In genomic region chrX:11351351-11351750, dm6 we compare ENCODE assay signal across 1 fruit fly cellular context.
TF ChIP-seq lines count a peak whose summit lies in the region.

No protein-coding gene starts in this region.

TF ChIP-seq in whole organism, embryonic, 481 proteins besides CTCF, POLR2A, EP300 and RAD21 (continued from another document and continues in another):
- TF ChIP-seq run (tag; optimal IDR thresholded peaks at IDR 0.05; lab: Kevin White, UChicago): peak; percentile 69
- peak; percentile 89 for TF ChIP-seq tx (GFP tag; optimal IDR thresholded peaks at IDR 0.05; lab: Kevin White, UChicago)
- TF ChIP-seq dysf (GFP tag; IDR thresholded peaks at IDR 0.05; lab: Robert Waterston, UW): peak; percentile 97
- peak; percentile 88 for TF ChIP-seq CG12299 (tag; optimal IDR thresholded peaks at IDR 0.05; lab: Kevin White, UChicago)
- TF ChIP-seq CG4424 (GFP tag; optimal IDR thresholded peaks at IDR 0.05; lab: Kevin White, UChicago): peak; percentile 94
- TF ChIP-seq cas (GFP tag; IDR thresholded peaks at IDR 0.05; lab: Robert Waterston, UW): peak; percentile 83
- peak; percentile 93 for TF ChIP-seq CG3847 (GFP tag; IDR thresholded peaks at IDR 0.05; lab: Robert Waterston, UW)
- peak; percentile 76 for TF ChIP-seq Nf-YC (tag; optimal IDR thresholded peaks at IDR 0.05; lab: Kevin White, UChicago)
- peak; percentile 96 for TF ChIP-seq lmd (GFP tag; IDR thresholded peaks at IDR 0.05; lab: Robert Waterston, UW)
- TF ChIP-seq Hand (GFP tag; optimal IDR thresholded peaks at IDR 0.05; lab: Kevin White, UChicago): peak; percentile 78
- peak; percentile 60 for TF ChIP-seq crol (GFP tag; IDR thresholded peaks at IDR 0.05; lab: Robert Waterston, UW)
- TF ChIP-seq CG12155 (GFP tag; optimal IDR thresholded peaks at IDR 0.05; lab: Kevin White, UChicago): peak; percentile 88
- peak; percentile 87 for TF ChIP-seq nau (GFP tag; optimal IDR thresholded peaks at IDR 0.05; lab: Kevin White, UChicago)
- peak; percentile 36 for TF ChIP-seq HLHmδ (GFP tag; optimal IDR thresholded peaks at IDR 0.05; lab: Kevin White, UChicago)
- TF ChIP-seq CG4282 (GFP tag; optimal IDR thresholded peaks at IDR 0.05; lab: Kevin White, UChicago): peak; percentile 58
- TF ChIP-seq CG6854 (GFP tag; optimal IDR thresholded peaks at IDR 0.05; lab: Kevin White, UChicago): peak; percentile 82
- TF ChIP-seq CG43689 (GFP tag; IDR thresholded peaks at IDR 0.05; lab: Robert Waterston, UW): peak; percentile 87
- peak; percentile 87 for TF ChIP-seq dmrt11E (tag; optimal IDR thresholded peaks at IDR 0.05; lab: Kevin White, UChicago)
- TF ChIP-seq Bgb (GFP tag; IDR thresholded peaks at IDR 0.05; lab: Robert Waterston, UW; ENCODE audit: partially characterized antibody): no peak
- TF ChIP-seq CG11723 (GFP tag; optimal IDR thresholded peaks at IDR 0.05; lab: Kevin White, UChicago): peak; percentile 90
- peak; percentile 79 for TF ChIP-seq nerfin-1 (tag; optimal IDR thresholded peaks at IDR 0.05; lab: Kevin White, UChicago)
- TF ChIP-seq Jarid2 (GFP tag; optimal IDR thresholded peaks at IDR 0.05; lab: Kevin White, UChicago): no peak
- peak; percentile 81 for TF ChIP-seq fd64A (GFP tag; optimal IDR thresholded peaks at IDR 0.05; lab: Kevin White, UChicago)
- TF ChIP-seq ci (GFP tag; IDR thresholded peaks at IDR 0.05; lab: Robert Waterston, UW): peak; percentile 98
- peak; percentile 93 for TF ChIP-seq CG8765 (GFP tag; IDR thresholded peaks at IDR 0.05; lab: Robert Waterston, UW)
- peak; percentile 94 for TF ChIP-seq tin (GFP tag; optimal IDR thresholded peaks at IDR 0.05; lab: Kevin White, UChicago)
- peak; percentile 84 for TF ChIP-seq NC2α (GFP tag; optimal IDR thresholded peaks at IDR 0.05; lab: Kevin White, UChicago)
- TF ChIP-seq cad (GFP tag; optimal IDR thresholded peaks at IDR 0.05; lab: Kevin White, UChicago): no peak
- peak; percentile 91 for TF ChIP-seq bowl (GFP tag; IDR thresholded peaks at IDR 0.05; lab: Robert Waterston, UW)
- peak; percentile 92 for TF ChIP-seq CrebB (tag; optimal IDR thresholded peaks at IDR 0.05; lab: Kevin White, UChicago)
- TF ChIP-seq CG10366 (GFP tag; IDR thresholded peaks at IDR 0.05; lab: Robert Waterston, UW): peak; percentile 96
- TF ChIP-seq Dref (GFP tag; IDR thresholded peaks at IDR 0.05; lab: Robert Waterston, UW): peak; percentile 39
- TF ChIP-seq lbe (GFP tag; optimal IDR thresholded peaks at IDR 0.05; lab: Kevin White, UChicago): peak; percentile 88
- peak; percentile 97 for TF ChIP-seq Gug (GFP tag; IDR thresholded peaks at IDR 0.05; lab: Robert Waterston, UW)
- peak; percentile 81 for TF ChIP-seq zen (tag; optimal IDR thresholded peaks at IDR 0.05; lab: Kevin White, UChicago)
- peak; percentile 89 for TF ChIP-seq croc (GFP tag; conservative IDR thresholded peaks at IDR 0.05; lab: Robert Waterston, UW)
- TF ChIP-seq CG34422 (GFP tag; IDR thresholded peaks at IDR 0.05; lab: Robert Waterston, UW): peak; percentile 97
- TF ChIP-seq E2f2 (GFP tag; IDR thresholded peaks at IDR 0.05; lab: Robert Waterston, UW): peak; percentile 78
- TF ChIP-seq Max (GFP tag; optimal IDR thresholded peaks at IDR 0.05; lab: Kevin White, UChicago): peak; percentile 85
- TF ChIP-seq Trl (optimal IDR thresholded peaks at IDR 0.05; lab: Kevin White, UChicago): no peak
- TF ChIP-seq Trl (GFP tag; optimal IDR thresholded peaks at IDR 0.05; lab: Kevin White, UChicago): peak; percentile 93
- TF ChIP-seq CHES-1-like (GFP tag; optimal IDR thresholded peaks at IDR 0.05; lab: Kevin White, UChicago): peak; percentile 90
- peak; percentile 83 to 94 for TF ChIP-seq bsh (GFP tag; optimal IDR thresholded peaks at IDR 0.05; lab: Kevin White, UChicago)
- peak; percentile 80 for TF ChIP-seq CG10147 (GFP tag; optimal IDR thresholded peaks at IDR 0.05; lab: Kevin White, UChicago)
- peak; percentile 93 for TF ChIP-seq az2 (GFP tag; optimal IDR thresholded peaks at IDR 0.05; lab: Kevin White, UChicago)
- peak; percentile 90 for TF ChIP-seq Camta (GFP tag; optimal IDR thresholded peaks at IDR 0.05; lab: Kevin White, UChicago)
- peak; percentile 41 for TF ChIP-seq bigmax (GFP tag; optimal IDR thresholded peaks at IDR 0.05; lab: Kevin White, UChicago)
- peak; percentile 84 for TF ChIP-seq dm (GFP tag; optimal IDR thresholded peaks at IDR 0.05; lab: Kevin White, UChicago)
- peak; percentile 53 for TF ChIP-seq CG14965 (GFP tag; optimal IDR thresholded peaks at IDR 0.05; lab: Kevin White, UChicago; ENCODE audit: borderline replicate concordance)
- peak; percentile 68 for TF ChIP-seq Spps (tag; optimal IDR thresholded peaks at IDR 0.05; lab: Kevin White, UChicago)
- peak; percentile 91 for TF ChIP-seq CG6813 (GFP tag; optimal IDR thresholded peaks at IDR 0.05; lab: Kevin White, UChicago)
- TF ChIP-seq knrl (GFP tag; IDR thresholded peaks at IDR 0.05; lab: Robert Waterston, UW; ENCODE audit: partially characterized antibody): no peak
- peak; percentile 95 for TF ChIP-seq CG18599 (GFP tag; optimal IDR thresholded peaks at IDR 0.05; lab: Kevin White, UChicago)
- peak; percentile 86 for TF ChIP-seq CG3407 (GFP tag; optimal IDR thresholded peaks at IDR 0.05; lab: Kevin White, UChicago)
- TF ChIP-seq CG14441 (GFP tag; IDR thresholded peaks at IDR 0.05; lab: Robert Waterston, UW): peak; percentile 96
- TF ChIP-seq CG2678 (tag; optimal IDR thresholded peaks at IDR 0.05; lab: Kevin White, UChicago): peak; percentile 93
- peak; percentile 93 for TF ChIP-seq CG9876 (GFP tag; optimal IDR thresholded peaks at IDR 0.05; lab: Kevin White, UChicago)
- TF ChIP-seq dati (GFP tag; IDR thresholded peaks at IDR 0.05; lab: Robert Waterston, UW): peak; percentile 87
- TF ChIP-seq CG14014 (GFP tag; IDR thresholded peaks at IDR 0.05; lab: Robert Waterston, UW): peak; percentile 95
- TF ChIP-seq tgo (GFP tag; IDR thresholded peaks at IDR 0.05; lab: Robert Waterston, UW): peak; percentile 95
- TF ChIP-seq CG4854 (GFP tag; optimal IDR thresholded peaks at IDR 0.05; lab: Kevin White, UChicago): peak; percentile 85
- peak; percentile 93 for TF ChIP-seq so (GFP tag; IDR thresholded peaks at IDR 0.05; lab: Robert Waterston, UW)
- peak; percentile 92 for TF ChIP-seq CG30403 (GFP tag; optimal IDR thresholded peaks at IDR 0.05; lab: Kevin White, UChicago)
- peak; percentile 92 to 93 for TF ChIP-seq Pdp1 (GFP tag; optimal IDR thresholded peaks at IDR 0.05; lab: Kevin White, UChicago)
- peak; percentile 86 for TF ChIP-seq fd3F (GFP tag; optimal IDR thresholded peaks at IDR 0.05; lab: Kevin White, UChicago)
- TF ChIP-seq Oli (tag; optimal IDR thresholded peaks at IDR 0.05; lab: Kevin White, UChicago): peak; percentile 92
- TF ChIP-seq CG5245 (GFP tag; optimal IDR thresholded peaks at IDR 0.05; lab: Kevin White, UChicago): peak; percentile 91
- TF ChIP-seq emc (GFP tag; optimal IDR thresholded peaks at IDR 0.05; lab: Kevin White, UChicago): peak; percentile 80
- peak; percentile 97 for TF ChIP-seq chm (GFP tag; IDR thresholded peaks at IDR 0.05; lab: Robert Waterston, UW)
- peak; percentile 78 for TF ChIP-seq Hey (tag; optimal IDR thresholded peaks at IDR 0.05; lab: Kevin White, UChicago)
- no peak for TF ChIP-seq CG14860 (GFP tag; IDR thresholded peaks at IDR 0.05; lab: Robert Waterston, UW; ENCODE audit: partially characterized antibody)
- peak; percentile 90 for TF ChIP-seq jigr1 (GFP tag; IDR thresholded peaks at IDR 0.05; lab: Robert Waterston, UW)
- TF ChIP-seq sens-2 (GFP tag; IDR thresholded peaks at IDR 0.05; lab: Robert Waterston, UW): peak; percentile 93
- TF ChIP-seq nmo (GFP tag; optimal IDR thresholded peaks at IDR 0.05; lab: Kevin White, UChicago): peak; percentile 93
- TF ChIP-seq CG17328 (GFP tag; IDR thresholded peaks at IDR 0.05; lab: Robert Waterston, UW): peak; percentile 97
- TF ChIP-seq CG15696 (tag; optimal IDR thresholded peaks at IDR 0.05; lab: Kevin White, UChicago): peak; percentile 80
- no peak for TF ChIP-seq ato (GFP tag; IDR thresholded peaks at IDR 0.05; lab: Robert Waterston, UW; ENCODE audit: partially characterized antibody)
- TF ChIP-seq peb (GFP tag; IDR thresholded peaks at IDR 0.05; lab: Robert Waterston, UW): peak; percentile 79
- TF ChIP-seq slp2 (GFP tag; optimal IDR thresholded peaks at IDR 0.05; lab: Kevin White, UChicago): peak; percentile 85
- TF ChIP-seq YL-1 (GFP tag; optimal IDR thresholded peaks at IDR 0.05; lab: Kevin White, UChicago): peak; percentile 1
- peak; percentile 72 for TF ChIP-seq CG10267 (tag; optimal IDR thresholded peaks at IDR 0.05; lab: Kevin White, UChicago)
- TF ChIP-seq Atf6 (GFP tag; IDR thresholded peaks at IDR 0.05; lab: Robert Waterston, UW): peak; percentile 92
- TF ChIP-seq CG12391 (tag; optimal IDR thresholded peaks at IDR 0.05; lab: Kevin White, UChicago): peak; percentile 89
- TF ChIP-seq toy (GFP tag; IDR thresholded peaks at IDR 0.05; lab: Robert Waterston, UW): peak; percentile 82
- peak; percentile 93 for TF ChIP-seq esg (GFP tag; conservative IDR thresholded peaks at IDR 0.05; lab: Robert Waterston, UW)
- TF ChIP-seq Ets65A (GFP tag; lab: Kevin White, UChicago): peak; percentile 99
- TF ChIP-seq CG34376 (GFP tag; optimal IDR thresholded peaks at IDR 0.05; lab: Kevin White, UChicago): peak; percentile 72
- TF ChIP-seq br (optimal IDR thresholded peaks at IDR 0.05; lab: Kevin White, UChicago): no peak
- TF ChIP-seq kay (GFP tag; optimal IDR thresholded peaks at IDR 0.05; lab: Kevin White, UChicago): peak; percentile 79
- TF ChIP-seq Antp (GFP tag; optimal IDR thresholded peaks at IDR 0.05; lab: Kevin White, UChicago): peak; percentile 97
- TF ChIP-seq CG2129 (GFP tag; IDR thresholded peaks at IDR 0.05; lab: Robert Waterston, UW; ENCODE audit: partially characterized antibody): no peak
- TF ChIP-seq pzg (GFP tag; optimal IDR thresholded peaks at IDR 0.05; lab: Kevin White, UChicago): peak; percentile 18
- TF ChIP-seq Ets97D (GFP tag; optimal IDR thresholded peaks at IDR 0.05; lab: Kevin White, UChicago): peak; percentile 63
- TF ChIP-seq Ssrp (tag; optimal IDR thresholded peaks at IDR 0.05; lab: Kevin White, UChicago): peak; percentile 89
- TF ChIP-seq CG11696 (GFP tag; IDR thresholded peaks at IDR 0.05; lab: Robert Waterston, UW): peak; percentile 86
- peak; percentile 90 for TF ChIP-seq pb (GFP tag; optimal IDR thresholded peaks at IDR 0.05; lab: Kevin White, UChicago)
- TF ChIP-seq yki (optimal IDR thresholded peaks at IDR 0.05; lab: Kevin White, UChicago): no peak
- TF ChIP-seq sim (GFP tag; IDR thresholded peaks at IDR 0.05; lab: Robert Waterston, UW): peak; percentile 83
- peak; percentile 95 for TF ChIP-seq NFAT (GFP tag; IDR thresholded peaks at IDR 0.05; lab: Robert Waterston, UW)
- TF ChIP-seq gt (GFP tag; IDR thresholded peaks at IDR 0.05; lab: Robert Waterston, UW): peak; percentile 87
- peak; percentile 78 for TF ChIP-seq CG6765 (GFP tag; optimal IDR thresholded peaks at IDR 0.05; lab: Kevin White, UChicago)
- TF ChIP-seq CG11398 (GFP tag; optimal IDR thresholded peaks at IDR 0.05; lab: Kevin White, UChicago): peak; percentile 87
- TF ChIP-seq PHDP (tag; optimal IDR thresholded peaks at IDR 0.05; lab: Kevin White, UChicago): peak; percentile 91
- peak; percentile 93 for TF ChIP-seq org-1 (GFP tag; optimal IDR thresholded peaks at IDR 0.05; lab: Kevin White, UChicago)
- peak; percentile 70 for TF ChIP-seq Bteb2 (GFP tag; optimal IDR thresholded peaks at IDR 0.05; lab: Kevin White, UChicago)
- peak; percentile 87 for TF ChIP-seq CG17912 (GFP tag; optimal IDR thresholded peaks at IDR 0.05; lab: Kevin White, UChicago)
- TF ChIP-seq Hsf (GFP tag; optimal IDR thresholded peaks at IDR 0.05; lab: Kevin White, UChicago): peak; percentile 96
- peak; percentile 88 for TF ChIP-seq disco-r (GFP tag; optimal IDR thresholded peaks at IDR 0.05; lab: Kevin White, UChicago)
- TF ChIP-seq Blimp-1 (GFP tag; optimal IDR thresholded peaks at IDR 0.05; lab: Kevin White, UChicago): peak; percentile 86
- TF ChIP-seq CG1602 (GFP tag; optimal IDR thresholded peaks at IDR 0.05; lab: Kevin White, UChicago): peak; percentile 92
- peak; percentile 76 for TF ChIP-seq Hmx (GFP tag; optimal IDR thresholded peaks at IDR 0.05; lab: Kevin White, UChicago)
- peak; percentile 88 for TF ChIP-seq CG18619 (GFP tag; optimal IDR thresholded peaks at IDR 0.05; lab: Kevin White, UChicago)
- peak; percentile 89 for TF ChIP-seq CG4730 (GFP tag; IDR thresholded peaks at IDR 0.05; lab: Robert Waterston, UW)
- TF ChIP-seq exex (tag; optimal IDR thresholded peaks at IDR 0.05; lab: Kevin White, UChicago): no peak
- TF ChIP-seq grau (tag; optimal IDR thresholded peaks at IDR 0.05; lab: Kevin White, UChicago): peak; percentile 99
- peak; percentile 97 for TF ChIP-seq slbo (GFP tag; IDR thresholded peaks at IDR 0.05; lab: Robert Waterston, UW)
- peak; percentile 84 for TF ChIP-seq CG13123 (GFP tag; optimal IDR thresholded peaks at IDR 0.05; lab: Kevin White, UChicago)
- peak; percentile 96 for TF ChIP-seq E2f1 (GFP tag; IDR thresholded peaks at IDR 0.05; lab: Robert Waterston, UW)
- peak; percentile 95 for TF ChIP-seq Ptx1 (GFP tag; IDR thresholded peaks at IDR 0.05; lab: Robert Waterston, UW)
- peak; percentile 66 for TF ChIP-seq ac (GFP tag; optimal IDR thresholded peaks at IDR 0.05; lab: Kevin White, UChicago)
- TF ChIP-seq CG6272 (GFP tag; IDR thresholded peaks at IDR 0.05; lab: Robert Waterston, UW): peak; percentile 88
- TF ChIP-seq CG3995 (GFP tag; optimal IDR thresholded peaks at IDR 0.05; lab: Kevin White, UChicago): peak; percentile 71
- TF ChIP-seq zfh1 (GFP tag; IDR thresholded peaks at IDR 0.05; lab: Robert Waterston, UW): peak; percentile 96
- TF ChIP-seq Dip3 (GFP tag; optimal IDR thresholded peaks at IDR 0.05; lab: Kevin White, UChicago): peak; percentile 93
- TF ChIP-seq CG11504 (tag; optimal IDR thresholded peaks at IDR 0.05; lab: Kevin White, UChicago): peak; percentile 92
- TF ChIP-seq CG18262 (tag; optimal IDR thresholded peaks at IDR 0.05; lab: Kevin White, UChicago): peak; percentile 87
- TF ChIP-seq CG17802 (tag; optimal IDR thresholded peaks at IDR 0.05; lab: Kevin White, UChicago): peak; percentile 76
- TF ChIP-seq sd (tag; optimal IDR thresholded peaks at IDR 0.05; lab: Kevin White, UChicago): peak; percentile 70
- TF ChIP-seq gsb-n (tag; optimal IDR thresholded peaks at IDR 0.05; lab: Kevin White, UChicago): peak; percentile 81
- TF ChIP-seq ara (GFP tag; IDR thresholded peaks at IDR 0.05; lab: Robert Waterston, UW): peak; percentile 93
- peak; percentile 88 for TF ChIP-seq CG4617 (GFP tag; optimal IDR thresholded peaks at IDR 0.05; lab: Kevin White, UChicago; ENCODE audit: borderline replicate concordance)
- peak; percentile 82 for TF ChIP-seq CG9437 (GFP tag; optimal IDR thresholded peaks at IDR 0.05; lab: Kevin White, UChicago)
- peak; percentile 91 for TF ChIP-seq Abd-B (GFP tag; optimal IDR thresholded peaks at IDR 0.05; lab: Kevin White, UChicago)
